Worm (Caenorhabditis elegans) whole organism, late embryonic: Measurements from ENCODE around the gene nnt-1.

Source experiments
- C08G9.2 ChIP-seq: sonication (generic microtip); optimal IDR thresholded peaks from 2 replicates; lab custom pipeline; 2016; ENCODE audit warnings: mild to moderate bottlenecking, missing genetic modification characterization, moderate library complexity, missing compliant biosample characterization
- F13H6.1 ChIP-seq: sonication (generic microtip); optimal IDR thresholded peaks from 2 replicates; lab custom pipeline; 2016; ENCODE audit warnings: missing genetic modification characterization, missing compliant biosample characterization
- K02D7.2 ChIP-seq: sonication (generic microtip); optimal IDR thresholded peaks from 2 replicates; lab custom pipeline; 2017; ENCODE audit warnings: mild to moderate bottlenecking, missing genetic modification characterization, missing compliant biosample characterization
- ama-1 ChIP-seq: fragments of 150-350 bp; optimal IDR thresholded peaks from 2 replicates; lab custom pipeline; 2014
- dmd-4 ChIP-seq: sonication (generic microtip); optimal IDR thresholded peaks from 2 replicates; lab custom pipeline; 2016; ENCODE audit warnings: borderline replicate concordance, missing genetic modification characterization, missing compliant biosample characterization
- elt-2 ChIP-seq: sonication (generic microtip); optimal IDR thresholded peaks from 2 replicates; lab custom pipeline; 2016; ENCODE audit warnings: missing genetic modification reagents, missing genetic modification characterization, missing compliant biosample characterization
- ets-4 ChIP-seq: sonication (generic microtip); optimal IDR thresholded peaks from 2 replicates; lab custom pipeline; 2016; ENCODE audit warnings: missing genetic modification characterization, missing compliant biosample characterization
- fkh-10 ChIP-seq: fragments of 150-350 bp; optimal IDR thresholded peaks from 2 replicates; lab custom pipeline; 2014; ENCODE audit warnings: missing biosample characterization, missing genetic modification reagents, missing genetic modification characterization
- lin-11 ChIP-seq: fragments of 200-800 bp; sonication (Bioruptor generic); optimal IDR thresholded peaks from 2 replicates; lab custom pipeline; 2018; ENCODE audit warnings: mild to moderate bottlenecking, missing genetic modification characterization, missing compliant biosample characterization
- mec-3 ChIP-seq: sonication (generic microtip); optimal IDR thresholded peaks from 2 replicates; lab custom pipeline; 2016; ENCODE audit warnings: borderline replicate concordance, missing genetic modification characterization, missing compliant biosample characterization
- pag-3 ChIP-seq: sonication (generic microtip); optimal IDR thresholded peaks from 2 replicates; lab custom pipeline; 2016; ENCODE audit warnings: missing compliant biosample characterization, missing genetic modification characterization, borderline replicate concordance
- pha-4 ChIP-seq: fragments of 150-350 bp; optimal IDR thresholded peaks from 2 replicates; lab custom pipeline; 2018; ENCODE audit warnings: missing biosample characterization, missing genetic modification reagents, missing genetic modification characterization
- rnt-1 ChIP-seq: sonication (generic microtip); optimal IDR thresholded peaks from 2 replicates; lab custom pipeline; 2016; ENCODE audit warnings: missing genetic modification characterization, missing compliant biosample characterization
- tbx-2 ChIP-seq: sonication (generic microtip); optimal IDR thresholded peaks from 2 replicates; lab custom pipeline; 2016; ENCODE audit warnings: missing genetic modification characterization, missing compliant biosample characterization

- TF ChIP-seq C08G9.2 (tag; lab: Kevin White, UChicago) (no peak), lin-11 (tag; lab: Kevin White, UChicago) (no peak), pag-3 (tag; lab: Kevin White, UChicago) (no peak), mec-3 (tag; lab: Kevin White, UChicago) (no peak), K02D7.2 (tag; lab: Kevin White, UChicago) (no peak), F13H6.1 (tag; lab: Kevin White, UChicago) (no peak), dmd-4 (tag; lab: Kevin White, UChicago) (no peak), ets-4 (tag; lab: Kevin White, UChicago) (no peak), rnt-1 (no peak), tbx-2 (no peak), pha-4 (tag; lab: Kevin White, UChicago) (no peak), fkh-10 (GFP tag; lab: Kevin White, UChicago) (no peak), elt-2 (tag; lab: Kevin White, UChicago) (no peak), ama-1 (lab: Kevin White, UChicago) (no peak)
These were observed 37.5 kb downstream of the nnt-1 start for ce11 chrX:6159562-6159961.
